Fruit fly (Drosophila melanogaster) whole organism, wandering third instar larva: ENCODE results near the gene CG7789.

ENCODE experiments used
- Dfd ChIP-seq: fragments of >200 bp; optimal IDR thresholded peaks from 2 replicates; lab custom pipeline; 2017; ENCODE audit warnings: missing biosample characterization, missing genetic modification characterization
- Hnf4 ChIP-seq: fragments of 200-800 bp; sonication (Bioruptor generic); optimal IDR thresholded peaks from 2 replicates; lab custom pipeline; 2016; ENCODE audit warnings: missing biosample characterization, mild to moderate bottlenecking, missing genetic modification characterization
- Mio ChIP-seq: sonication (Bioruptor generic); optimal IDR thresholded peaks from 2 replicates; lab custom pipeline; 2016; ENCODE audit warnings: missing biosample characterization, missing genetic modification characterization
- Vsx2 ChIP-seq: fragments of 200-300, 225-300 bp; sonication (Bioruptor generic); optimal IDR thresholded peaks from 2 replicates; lab custom pipeline; 2018; ENCODE audit warnings: missing biosample characterization, missing genetic modification characterization; ENCODE audit not compliant: partially characterized antibody
- br ChIP-seq: fragments of 200-800 bp; sonication (Bioruptor generic); optimal IDR thresholded peaks from 2 replicates; lab custom pipeline; 2016; ENCODE audit warnings: missing biosample characterization, missing genetic modification characterization
- dl ChIP-seq, 2 experiments: fragments of 175-275, 200-275 bp in 1 of 2; fragments of 200-275 bp in 1 of 2; sonication (Bioruptor generic); optimal IDR thresholded peaks; lab custom pipeline; 2018; ENCODE audit warnings: mild to moderate bottlenecking in 2 of 2, missing biosample characterization in 2 of 2, missing genetic modification characterization in 2 of 2, moderate library complexity in 2 of 2; ENCODE audit not compliant: partially characterized antibody in 2 of 2, insufficient read depth in 1 of 2
- dmrt93B ChIP-seq: fragments of 200-800 bp; sonication (Bioruptor generic); optimal IDR thresholded peaks from 2 replicates; lab custom pipeline; 2018; ENCODE audit warnings: missing biosample characterization, mild to moderate bottlenecking, missing genetic modification characterization
- fru ChIP-seq: fragments of 200-800 bp; sonication (Bioruptor generic); optimal IDR thresholded peaks from 3 replicates; lab custom pipeline; 2016; ENCODE audit warnings: missing biosample characterization, mild to moderate bottlenecking, missing genetic modification characterization
- psq ChIP-seq: fragments of 200-800 bp; sonication (Bioruptor generic); optimal IDR thresholded peaks from 3 replicates; lab custom pipeline; 2017; ENCODE audit warnings: missing biosample characterization, mild to moderate bottlenecking, missing genetic modification characterization, moderate library complexity
- rgr ChIP-seq: fragments of 200-800 bp; sonication (Bioruptor generic); optimal IDR thresholded peaks from 3 replicates; lab custom pipeline; 2016; ENCODE audit warnings: missing biosample characterization, mild to moderate bottlenecking, missing genetic modification characterization
- sage ChIP-seq: fragments of 200-800 bp; sonication (Bioruptor generic); optimal IDR thresholded peaks from 2 replicates; lab custom pipeline; 2016; ENCODE audit warnings: missing biosample characterization, mild to moderate bottlenecking, missing genetic modification characterization
- sv ChIP-seq: fragments of 200-800 bp; sonication (Bioruptor generic); optimal IDR thresholded peaks from 3 replicates; lab custom pipeline; 2016; ENCODE audit warnings: missing biosample characterization, missing genetic modification characterization

- TF ChIP-seq Mio (GFP tag; lab: Kevin White, UChicago) (no peak), Hnf4 (GFP tag; lab: Kevin White, UChicago) (no peak), sage (GFP tag; lab: Kevin White, UChicago) (no peak), br (no peak), rgr (GFP tag; lab: Kevin White, UChicago) (no peak), Dfd (no peak), sv (no peak), fru (GFP tag; lab: Kevin White, UChicago) (no peak), psq (GFP tag; lab: Kevin White, UChicago) (no peak), dl (GFP tag; optimal IDR thresholded peaks at IDR 0.05; lab: Kevin White, UChicago; ENCODE audit: insufficient read depth in 1 of 2, partially characterized antibody in 2 of 2) (no peak), Vsx2 (no peak), dmrt93B (GFP tag; lab: Kevin White, UChicago) (no peak)
Observed at dm6 chr3R:29781874-29782273, 21.1 kb upstream of the CG7789 start.
